Worm (Caenorhabditis elegans) whole organism, L2 larva: Measurements from ENCODE around the gene C25D7.10.
A peak's percentile ranks its signal among the peaks of the same experiment; 100 is the strongest.

ENCODE experiments used
- F13H6.1 ChIP-seq: sonication (generic microtip); optimal IDR thresholded peaks from 2 replicates; lab custom pipeline; 2016; ENCODE audit warnings: missing genetic modification characterization, missing compliant biosample characterization
- R02D3.7 ChIP-seq: fragments of 150-350 bp; optimal IDR thresholded peaks from 2 replicates; lab custom pipeline; 2014; ENCODE audit warnings: missing biosample characterization, missing genetic modification characterization
- Y55F3AM.14 ChIP-seq: fragments of 200-800 bp; sonication (Bioruptor generic); optimal IDR thresholded peaks from 2 replicates; lab custom pipeline; 2018; ENCODE audit warnings: mild to moderate bottlenecking, missing genetic modification characterization, missing compliant biosample characterization
- ZK546.5 ChIP-seq: sonication (generic microtip); optimal IDR thresholded peaks from 2 replicates; lab custom pipeline; 2017; ENCODE audit warnings: missing biosample characterization, missing genetic modification characterization
- ama-1 ChIP-seq: fragments of 150-350 bp; optimal IDR thresholded peaks from 2 replicates; lab custom pipeline; 2018; ENCODE audit warnings: inconsistent platforms
- blmp-1 ChIP-seq: sonication (generic microtip); optimal IDR thresholded peaks from 2 replicates; lab custom pipeline; 2017; ENCODE audit warnings: missing genetic modification characterization, mild to moderate bottlenecking, missing compliant biosample characterization, antibody characterized with exemption, moderate library complexity; ENCODE audit not compliant: insufficient read depth
- ceh-16 ChIP-seq: fragments of 150-350 bp; optimal IDR thresholded peaks from 2 replicates; lab custom pipeline; 2014; ENCODE audit warnings: missing biosample characterization, missing genetic modification characterization
- ceh-82 ChIP-seq: fragments of 150-350 bp; optimal IDR thresholded peaks from 2 replicates; lab custom pipeline; 2014; ENCODE audit warnings: missing biosample characterization, missing genetic modification characterization
- crh-2 ChIP-seq: sonication (generic microtip); optimal IDR thresholded peaks from 2 replicates; lab custom pipeline; 2017; ENCODE audit warnings: missing biosample characterization, missing genetic modification characterization
- dmd-4 ChIP-seq: sonication (generic microtip); optimal IDR thresholded peaks from 2 replicates; lab custom pipeline; 2017; ENCODE audit warnings: missing biosample characterization, missing genetic modification characterization
- egl-27 ChIP-seq: sonication (generic microtip); optimal IDR thresholded peaks from 3 replicates; lab custom pipeline; 2017; ENCODE audit warnings: missing biosample characterization, missing genetic modification reagents, missing genetic modification characterization
- elt-1 ChIP-seq: fragments of 150-350 bp; optimal IDR thresholded peaks from 2 replicates; lab custom pipeline; 2014; ENCODE audit warnings: missing biosample characterization, missing genetic modification characterization
- elt-3 ChIP-seq: sonication (generic microtip); optimal IDR thresholded peaks from 2 replicates; lab custom pipeline; 2017; ENCODE audit warnings: missing biosample characterization, missing genetic modification characterization
- fos-1 ChIP-seq: fragments of 150-350 bp; optimal IDR thresholded peaks from 2 replicates; lab custom pipeline; 2014; ENCODE audit warnings: missing biosample characterization, missing genetic modification characterization
- gmeb-1 ChIP-seq: fragments of 150-350 bp; optimal IDR thresholded peaks from 2 replicates; lab custom pipeline; 2014; ENCODE audit warnings: missing biosample characterization, missing genetic modification characterization
- lin-11 ChIP-seq: fragments of 150-350 bp; sonication (generic microtip); optimal IDR thresholded peaks from 2 replicates; lab custom pipeline; 2014; ENCODE audit warnings: missing biosample characterization, missing genetic modification characterization, inconsistent platforms, mixed read lengths
- lin-13 ChIP-seq: fragments of 150-350 bp; optimal IDR thresholded peaks from 2 replicates; lab custom pipeline; 2014; ENCODE audit warnings: missing biosample characterization, missing genetic modification reagents, missing genetic modification characterization
- lin-39 ChIP-seq: fragments of 150-350 bp; optimal IDR thresholded peaks from 2 replicates; lab custom pipeline; 2014; ENCODE audit warnings: missing biosample characterization, missing genetic modification reagents, missing genetic modification characterization
- lsy-2 ChIP-seq, 2 experiments: fragments of 150-350 bp in 1 of 2; sonication (generic microtip) in 1 of 2; optimal IDR thresholded peaks; 2 replicates each; lab custom pipeline; 2014 to 2017; ENCODE audit warnings: missing biosample characterization in 2 of 2, missing genetic modification characterization in 2 of 2
- mab-5 ChIP-seq: fragments of 150-350 bp; optimal IDR thresholded peaks from 2 replicates; lab custom pipeline; 2014; ENCODE audit warnings: missing biosample characterization, missing genetic modification characterization
- mbf-1 ChIP-seq: sonication (generic microtip); optimal IDR thresholded peaks from 2 replicates; lab custom pipeline; 2017; ENCODE audit warnings: missing biosample characterization, missing genetic modification characterization
- mdl-1 ChIP-seq, 2 experiments: fragments of 150-350 bp in 1 of 2; sonication (generic microtip) in 1 of 2; optimal IDR thresholded peaks; 2 replicates each; lab custom pipeline; 2017; ENCODE audit warnings: missing biosample characterization in 2 of 2, missing genetic modification characterization in 2 of 2
- nhr-10 ChIP-seq: sonication (generic microtip); optimal IDR thresholded peaks from 2 replicates; lab custom pipeline; 2017; ENCODE audit warnings: missing biosample characterization, missing genetic modification characterization
- nhr-11 ChIP-seq: fragments of 150-350 bp; optimal IDR thresholded peaks from 2 replicates; lab custom pipeline; 2014; ENCODE audit warnings: missing biosample characterization, missing genetic modification characterization
- nhr-12 ChIP-seq: fragments of 150-350 bp; optimal IDR thresholded peaks from 2 replicates; lab custom pipeline; 2014; ENCODE audit warnings: missing biosample characterization, missing genetic modification characterization
- nhr-129 ChIP-seq: fragments of 150-350 bp; optimal IDR thresholded peaks from 2 replicates; lab custom pipeline; 2014; ENCODE audit warnings: missing biosample characterization, missing genetic modification characterization
- nhr-21 ChIP-seq: fragments of 150-350 bp; optimal IDR thresholded peaks from 2 replicates; lab custom pipeline; 2014; ENCODE audit warnings: missing biosample characterization, missing genetic modification characterization
- nhr-237 ChIP-seq: fragments of 150-350 bp; optimal IDR thresholded peaks from 2 replicates; lab custom pipeline; 2014; ENCODE audit warnings: missing biosample characterization, missing genetic modification characterization
- nhr-25 ChIP-seq: fragments of 150-350 bp; sonication (generic microtip); optimal IDR thresholded peaks from 3 replicates; lab custom pipeline; 2014; ENCODE audit warnings: missing biosample characterization, missing genetic modification characterization
- nhr-77 ChIP-seq: fragments of 150-350 bp; optimal IDR thresholded peaks from 2 replicates; lab custom pipeline; 2014; ENCODE audit warnings: missing biosample characterization, missing genetic modification characterization
- peb-1 ChIP-seq: fragments of 150-350 bp; optimal IDR thresholded peaks from 2 replicates; lab custom pipeline; 2014; ENCODE audit warnings: missing biosample characterization, missing genetic modification characterization
- skn-1 ChIP-seq: sonication (generic microtip); optimal IDR thresholded peaks from 2 replicates; lab custom pipeline; 2017; ENCODE audit warnings: missing biosample characterization, missing genetic modification characterization
- sma-3 ChIP-seq: sonication (generic microtip); optimal IDR thresholded peaks from 2 replicates; lab custom pipeline; 2016; ENCODE audit warnings: missing genetic modification reagents, missing genetic modification characterization, missing compliant biosample characterization
- sma-9 ChIP-seq, 2 experiments: fragments of 150-350 bp in 1 of 2; sonication (generic microtip) in 1 of 2; optimal IDR thresholded peaks; 2 replicates each; lab custom pipeline; 2014 to 2016; ENCODE audit warnings: missing genetic modification characterization in 2 of 2, mild to moderate bottlenecking in 1 of 2, missing biosample characterization in 1 of 2, missing compliant biosample characterization in 1 of 2, missing genetic modification reagents in 1 of 2, moderate library complexity in 1 of 2
- snpc-4 ChIP-seq: fragments of 150-350 bp; optimal IDR thresholded peaks from 2 replicates; lab custom pipeline; 2014; ENCODE audit warnings: missing biosample characterization, missing genetic modification characterization
- unc-55 ChIP-seq: fragments of 150-350 bp; sonication (generic microtip); optimal IDR thresholded peaks from 3 replicates; lab custom pipeline; 2014; ENCODE audit warnings: missing biosample characterization, missing genetic modification reagents, missing genetic modification characterization
- unc-62 ChIP-seq: fragments of 150-350 bp; optimal IDR thresholded peaks from 2 replicates; lab custom pipeline; 2014; ENCODE audit warnings: missing biosample characterization, missing genetic modification reagents, missing genetic modification characterization
- zag-1 ChIP-seq: fragments of 150-350 bp; optimal IDR thresholded peaks from 2 replicates; lab custom pipeline; 2014; ENCODE audit warnings: missing biosample characterization, missing genetic modification characterization
- ztf-11 ChIP-seq: sonication (generic microtip); optimal IDR thresholded peaks from 2 replicates; lab custom pipeline; 2017; ENCODE audit warnings: missing biosample characterization, missing genetic modification characterization
- ztf-4 ChIP-seq: fragments of 150-350 bp; optimal IDR thresholded peaks from 2 replicates; lab custom pipeline; 2014; ENCODE audit warnings: missing biosample characterization, missing genetic modification characterization

Gene C25D7.10

DNA sequence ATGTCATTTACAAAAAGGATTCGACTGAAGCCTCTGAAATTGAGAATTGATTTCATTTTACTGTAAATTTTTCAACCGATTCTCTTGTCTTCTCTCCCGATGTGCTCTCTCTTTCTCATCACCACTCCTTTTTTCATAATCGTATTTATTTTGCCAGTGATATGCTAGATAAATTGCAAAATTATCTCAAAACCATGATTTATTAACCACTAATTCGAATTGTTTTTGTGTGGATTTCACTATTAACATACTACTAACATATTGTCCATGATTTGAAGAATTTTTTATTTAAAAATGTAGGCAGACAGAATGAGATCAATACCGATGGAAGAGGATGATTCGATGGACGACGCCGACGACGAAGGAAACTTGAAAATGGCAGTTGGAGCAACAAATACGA is at the start of gene C25D7.10:
C25D7.10 (plus strand) TSS at position 301 of the 400 bp plus-strand sequence.
- TF ChIP-seq ztf-11 (tag; lab: Kevin White, UChicago) (no peak), elt-1 (tag; lab: Kevin White, UChicago) (no peak), unc-55 (GFP tag; lab: Kevin White, UChicago) (no peak), mab-5 (no peak), gmeb-1 (no peak), ceh-82 (tag; lab: Kevin White, UChicago) (no peak), nhr-10 (tag; lab: Kevin White, UChicago) (no peak), nhr-129 (tag; lab: Kevin White, UChicago) (no peak), mbf-1 (no peak), peb-1 (tag; lab: Kevin White, UChicago) (no peak), nhr-12 (tag; lab: Kevin White, UChicago) (no peak), skn-1 (tag; lab: Kevin White, UChicago) (no peak), lin-39 (tag; lab: Kevin White, UChicago) (no peak), zag-1 (tag; lab: Kevin White, UChicago) (no peak), lin-13 (GFP tag; lab: Kevin White, UChicago) (no peak), elt-3 (tag; lab: Kevin White, UChicago) (no peak)

DNA sequence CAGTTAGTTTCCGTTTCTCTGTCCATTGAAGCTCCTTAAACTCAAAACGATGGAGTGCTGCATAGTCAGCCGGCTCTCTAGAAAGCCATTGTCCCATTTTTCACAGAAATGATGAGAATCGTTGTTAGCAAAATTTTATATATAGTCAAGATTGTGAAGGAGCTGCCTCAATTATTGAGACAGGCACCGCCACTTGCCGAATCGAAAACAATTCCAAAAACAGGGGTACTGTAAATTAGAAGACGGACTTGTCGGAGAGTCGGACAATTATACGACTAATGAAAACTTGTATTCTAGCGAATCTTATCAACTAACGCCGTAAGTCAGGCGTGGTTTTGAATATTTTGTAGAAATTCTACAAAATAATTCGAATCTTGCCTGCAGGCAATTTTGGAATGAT is 47.0 kb upstream of the C25D7.10 start, which contains the start of gene F14H8.2:
F14H8.2 (minus strand) TSS at position 101 of the 400 bp plus-strand sequence.
- TF ChIP-seq egl-27 (tag; lab: Kevin White, UChicago) (no peak), nhr-25 (tag; lab: Kevin White, UChicago) (no peak), blmp-1 (no peak), nhr-10 (tag; lab: Kevin White, UChicago) (no peak), ceh-82 (tag; lab: Kevin White, UChicago) (no peak), lsy-2 (tag; optimal IDR thresholded peaks at IDR 0.05; lab: Kevin White, UChicago) (no peak)
- TF ChIP-seq, all 48 proteins: peak for 0

DNA sequence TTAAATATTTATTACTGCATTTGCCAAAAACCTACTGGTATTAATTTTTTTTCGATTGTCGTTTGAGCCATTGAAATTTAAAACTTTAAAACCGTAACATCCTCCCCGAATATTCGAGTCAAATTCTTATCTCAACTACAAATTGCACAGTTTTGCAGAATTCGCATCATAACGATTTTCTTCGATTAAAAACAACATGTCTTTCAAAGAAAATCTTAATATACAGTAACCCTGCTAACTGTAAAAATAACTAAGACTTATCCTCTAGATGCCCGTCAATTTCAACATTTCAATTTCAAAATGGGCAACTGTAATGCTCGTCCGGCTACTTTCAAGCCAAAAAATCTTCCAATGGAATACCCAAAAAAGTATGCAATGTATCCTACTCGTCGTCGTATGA is 46.5 kb upstream of the C25D7.10 start, which contains the start of gene F14H8.5:
F14H8.5 (plus strand) TSS at position 301 of the 400 bp plus-strand sequence.
- TF ChIP-seq sma-9 (GFP tag; optimal IDR thresholded peaks at IDR 0.05; lab: Kevin White, UChicago) (no peak), sma-9 (tag; optimal IDR thresholded peaks at IDR 0.05; lab: Kevin White, UChicago) (no peak), ama-1 (lab: Kevin White, UChicago) (no peak), dmd-4 (tag; lab: Kevin White, UChicago) (no peak), mdl-1 (tag; optimal IDR thresholded peaks at IDR 0.05; lab: Kevin White, UChicago) (no peak), fos-1 (tag; lab: Kevin White, UChicago) (no peak), nhr-237 (no peak), nhr-11 (tag; lab: Kevin White, UChicago) (no peak), nhr-77 (tag; lab: Kevin White, UChicago) (no peak), ztf-11 (tag; lab: Kevin White, UChicago) (no peak), crh-2 (tag; lab: Kevin White, UChicago) (no peak), R02D3.7 (tag; lab: Kevin White, UChicago) (no peak), peb-1 (tag; lab: Kevin White, UChicago) (no peak), Y55F3AM.14 (no peak), F13H6.1 (tag; lab: Kevin White, UChicago) (no peak), unc-55 (GFP tag; lab: Kevin White, UChicago) (no peak), nhr-25 (tag; lab: Kevin White, UChicago) (no peak)

DNA sequence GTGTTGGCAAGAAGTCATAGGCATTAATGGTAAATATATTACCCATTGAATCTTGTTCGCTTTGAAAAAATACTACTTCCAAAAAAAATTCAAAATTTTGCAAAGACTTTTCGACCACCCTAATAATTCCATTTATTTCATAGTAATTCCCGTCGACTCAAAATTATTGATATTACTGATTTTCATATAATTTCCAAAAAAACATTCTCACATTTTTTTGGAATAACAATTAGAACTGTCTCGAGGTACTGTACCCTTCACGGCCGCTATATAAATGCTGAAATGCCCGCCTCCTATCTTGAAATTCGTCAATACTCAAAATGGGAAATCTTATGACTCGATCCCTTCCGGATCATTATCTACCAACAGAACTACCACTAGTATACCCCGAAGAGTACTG is 43.7 kb upstream of the C25D7.10 start, which contains the start of gene F14H8.4:
F14H8.4 (plus strand) TSS at position 301 of the 400 bp plus-strand sequence.
- TF ChIP-seq nhr-77 (tag; lab: Kevin White, UChicago) (no peak), nhr-12 (tag; lab: Kevin White, UChicago) (no peak), Y55F3AM.14 (no peak), egl-27 (tag; lab: Kevin White, UChicago) (no peak), blmp-1 (no peak), unc-62 (GFP tag; lab: Kevin White, UChicago) (no peak)

DNA sequence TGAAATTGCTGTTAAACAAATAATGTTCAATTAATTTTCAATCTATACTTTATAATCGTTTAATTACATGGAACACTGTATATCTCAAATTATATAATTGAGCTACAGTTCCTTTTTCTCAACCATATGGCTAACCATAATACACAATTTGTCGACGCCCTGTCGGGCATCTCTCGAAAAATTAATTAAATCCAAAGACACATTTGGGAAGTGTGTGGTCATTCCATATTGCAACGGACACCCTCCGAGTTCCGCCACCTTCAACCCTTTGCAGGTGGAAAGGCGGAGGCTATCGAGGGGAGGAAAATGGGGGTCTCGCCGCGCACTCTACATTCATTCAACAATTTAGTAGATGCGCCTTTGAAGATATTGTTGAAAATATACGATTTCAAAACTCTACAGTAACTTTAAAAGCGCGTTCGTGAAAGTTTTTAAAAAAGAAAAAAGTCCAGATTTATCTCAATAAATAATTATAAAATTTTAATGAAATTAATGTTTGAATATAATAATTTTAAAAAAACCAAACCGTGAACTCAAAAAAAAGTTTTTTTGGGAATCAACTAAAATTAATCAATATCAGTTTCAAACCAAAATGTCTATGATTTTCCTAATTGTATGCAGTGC is 38.3 kb upstream of the C25D7.10 start, which contains the start of gene F14H8.8:
F14H8.8 (plus strand) TSS at position 574 of the 624 bp plus-strand sequence.
- TF ChIP-seq lin-39 (tag; lab: Kevin White, UChicago) (no peak), unc-55 (GFP tag; lab: Kevin White, UChicago) (no peak), lin-11 (no peak), fos-1 (tag; lab: Kevin White, UChicago) (peak; percentile 11), sma-3 (GFP tag; lab: Kevin White, UChicago) (peak; percentile 64), nhr-25 (tag; lab: Kevin White, UChicago) (no peak), R02D3.7 (tag; lab: Kevin White, UChicago) (no peak), mab-5 (no peak), ztf-4 (tag; lab: Kevin White, UChicago) (no peak), nhr-21 (peak; percentile 18), crh-2 (tag; lab: Kevin White, UChicago) (no peak), nhr-11 (tag; lab: Kevin White, UChicago) (no peak), ceh-82 (tag; lab: Kevin White, UChicago) (no peak), gmeb-1 (peak; percentile 10), snpc-4 (tag; lab: Kevin White, UChicago) (peak; percentile 94), ceh-16 (tag; lab: Kevin White, UChicago) (peak; percentile 9), ZK546.5 (tag; lab: Kevin White, UChicago) (no peak)
